Fruit fly (Drosophila melanogaster): Measurements from ENCODE around the gene CBP.

DNA sequence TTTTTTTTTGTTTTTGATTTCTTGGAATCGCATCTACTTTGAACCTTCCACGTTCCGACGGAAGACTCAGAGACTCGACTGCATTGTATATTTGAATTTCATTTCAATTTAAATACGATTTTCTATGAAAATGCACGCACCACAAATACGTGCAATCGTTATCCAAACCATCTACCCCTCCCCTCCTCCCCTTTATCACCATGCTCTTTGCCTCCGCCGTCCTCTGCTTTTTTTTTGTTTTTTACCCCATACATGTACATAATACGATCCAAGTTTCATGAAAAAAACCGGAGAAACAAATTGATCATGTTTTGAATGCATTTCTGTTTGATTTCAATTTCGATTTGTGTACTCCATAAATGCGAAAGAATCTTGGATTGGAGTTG lies 17.5 kb upstream of the CBP start:
- no peak for TF ChIP-seq CG8478 (optimal IDR thresholded peaks at IDR 0.05)
- no peak for TF ChIP-seq psq (optimal IDR thresholded peaks at IDR 0.05)
- TF ChIP-seq EcR (GFP tag; optimal IDR thresholded peaks at IDR 0.05): no peak
- no peak for TF ChIP-seq usp (GFP tag; optimal IDR thresholded peaks at IDR 0.05)
- TF ChIP-seq pan (optimal IDR thresholded peaks at IDR 0.05): no peak

Data from whole organism.